Fruit fly (Drosophila melanogaster): ENCODE results near the gene Kebab.

DNA sequence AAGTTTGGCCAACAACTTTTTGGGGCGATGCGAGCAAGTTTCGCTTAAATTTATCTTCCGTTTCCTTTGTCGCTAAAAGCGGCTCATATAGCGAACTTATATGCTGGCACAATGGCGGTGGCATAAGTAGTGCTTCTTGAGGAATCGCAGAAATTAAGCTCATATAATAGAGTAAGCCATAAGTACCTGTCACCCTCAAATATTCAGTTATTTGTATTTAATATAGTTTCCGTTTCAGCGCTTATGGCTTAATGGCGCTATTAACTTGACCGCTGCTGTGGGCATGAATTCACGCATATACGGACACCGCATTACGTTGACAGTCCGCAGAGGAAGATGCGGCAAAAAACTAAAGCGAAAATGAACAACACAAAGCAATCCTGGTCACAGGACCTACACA, 44.9 kb downstream of the Kebab start:
- TF ChIP-seq Abd-B (GFP tag; optimal IDR thresholded peaks at IDR 0.05) (no peak), sv (GFP tag; optimal IDR thresholded peaks at IDR 0.05) (no peak), Hnf4 (GFP tag; optimal IDR thresholded peaks at IDR 0.05) (no peak), Dfd (GFP tag; optimal IDR thresholded peaks at IDR 0.05) (no peak), dsf (GFP tag; optimal IDR thresholded peaks at IDR 0.05; ENCODE audit: borderline replicate concordance) (no peak), pan (optimal IDR thresholded peaks at IDR 0.05) (no peak), lola (GFP tag; optimal IDR thresholded peaks at IDR 0.05) (no peak), Sp1 (GFP tag; optimal IDR thresholded peaks at IDR 0.05) (no peak), CG32264 (GFP tag; optimal IDR thresholded peaks at IDR 0.05) (no peak), CrebA (GFP tag; optimal IDR thresholded peaks at IDR 0.05; ENCODE audit: borderline replicate concordance) (no peak), CG9705 (GFP tag; optimal IDR thresholded peaks at IDR 0.05) (no peak)

Data from whole organism, wandering third instar larva.